Worm (Caenorhabditis elegans) whole organism, mixed stage, embryonic: ENCODE data around the gene tbx-43.
A peak's percentile ranks its signal among the peaks of the same experiment; 100 is the strongest.

Experiments used
- bed-3 ChIP-seq: fragments of 200-800 bp; sonication (Bioruptor generic); optimal IDR thresholded peaks from 3 replicates; lab custom pipeline; 2018; ENCODE audit warnings: mild to moderate bottlenecking, missing genetic modification characterization, moderate library complexity, missing compliant biosample characterization
- blmp-1 ChIP-seq: fragments of 150-350 bp; optimal IDR thresholded peaks from 2 replicates; lab custom pipeline; 2014; ENCODE audit warnings: missing biosample characterization, missing genetic modification characterization
- ceh-39 ChIP-seq: fragments of 150-350 bp; optimal IDR thresholded peaks from 2 replicates; lab custom pipeline; 2014; ENCODE audit warnings: missing biosample characterization, missing genetic modification characterization
- ceh-43 ChIP-seq: fragments of 200-800 bp; sonication (Bioruptor generic); optimal IDR thresholded peaks from 2 replicates; lab custom pipeline; 2018; ENCODE audit warnings: mild to moderate bottlenecking, missing genetic modification characterization, moderate library complexity, missing compliant biosample characterization
- ceh-83 ChIP-seq: fragments of 200-800 bp; sonication (Bioruptor generic); optimal IDR thresholded peaks from 2 replicates; lab custom pipeline; 2018; ENCODE audit warnings: mild to moderate bottlenecking, missing genetic modification characterization, missing compliant biosample characterization
- ces-1 ChIP-seq: fragments of 150-350 bp; optimal IDR thresholded peaks from 2 replicates; lab custom pipeline; 2014; ENCODE audit warnings: missing biosample characterization, missing genetic modification reagents, missing genetic modification characterization
- cnd-1 ChIP-seq: fragments of 200-800 bp; sonication (Bioruptor generic); optimal IDR thresholded peaks from 2 replicates; lab custom pipeline; 2018; ENCODE audit warnings: mild to moderate bottlenecking, missing genetic modification characterization, missing compliant biosample characterization
- elt-1 ChIP-seq: sonication (generic microtip); optimal IDR thresholded peaks from 2 replicates; lab custom pipeline; 2017; ENCODE audit warnings: missing genetic modification characterization, mild to moderate bottlenecking, missing compliant biosample characterization, antibody characterized with exemption, moderate library complexity, borderline replicate concordance; ENCODE audit not compliant: insufficient read depth
- elt-3 ChIP-seq: fragments of 150-350 bp; optimal IDR thresholded peaks from 2 replicates; lab custom pipeline; 2014; ENCODE audit warnings: missing biosample characterization, missing genetic modification characterization
- flh-1 ChIP-seq: fragments of 200-800 bp; sonication (Bioruptor generic); optimal IDR thresholded peaks from 2 replicates; lab custom pipeline; 2018; ENCODE audit warnings: mild to moderate bottlenecking, missing genetic modification characterization, moderate library complexity, missing compliant biosample characterization
- ham-2 ChIP-seq: fragments of 200-800 bp; sonication (Bioruptor generic); optimal IDR thresholded peaks from 2 replicates; lab custom pipeline; 2018; ENCODE audit warnings: mild to moderate bottlenecking, missing genetic modification characterization, missing compliant biosample characterization
- hlh-1 ChIP-seq: fragments of 150-350 bp; optimal IDR thresholded peaks from 2 replicates; lab custom pipeline; 2014; ENCODE audit warnings: missing biosample characterization, missing genetic modification reagents, missing genetic modification characterization
- lin-13 ChIP-seq: fragments of 150-350 bp; optimal IDR thresholded peaks from 2 replicates; lab custom pipeline; 2014; ENCODE audit warnings: missing biosample characterization, missing genetic modification characterization
- lin-32 ChIP-seq: fragments of 200-800 bp; sonication (Bioruptor generic); optimal IDR thresholded peaks from 2 replicates; lab custom pipeline; 2018; ENCODE audit warnings: mild to moderate bottlenecking, missing genetic modification characterization, missing compliant biosample characterization
- lsy-2 ChIP-seq: fragments of 150-350 bp; optimal IDR thresholded peaks from 2 replicates; lab custom pipeline; 2014; ENCODE audit warnings: missing biosample characterization, missing genetic modification characterization
- nhr-12 ChIP-seq: fragments of 150-350 bp; optimal IDR thresholded peaks from 2 replicates; lab custom pipeline; 2014; ENCODE audit warnings: missing biosample characterization, missing genetic modification characterization
- nhr-2 ChIP-seq: fragments of 150-350 bp; optimal IDR thresholded peaks from 2 replicates; lab custom pipeline; 2014; ENCODE audit warnings: missing biosample characterization, missing genetic modification characterization
- nhr-237 ChIP-seq: fragments of 150-350 bp; optimal IDR thresholded peaks from 2 replicates; lab custom pipeline; 2014; ENCODE audit warnings: missing biosample characterization, missing genetic modification characterization
- nhr-28 ChIP-seq: fragments of 150-350 bp; optimal IDR thresholded peaks from 2 replicates; lab custom pipeline; 2014; ENCODE audit warnings: missing biosample characterization, missing genetic modification characterization
- nhr-76 ChIP-seq: sonication (generic microtip); optimal IDR thresholded peaks from 2 replicates; lab custom pipeline; 2017; ENCODE audit warnings: missing biosample characterization, missing genetic modification characterization
- pha-4 ChIP-seq: fragments of 150-350 bp; optimal IDR thresholded peaks from 2 replicates; lab custom pipeline; 2018; ENCODE audit warnings: missing biosample characterization, missing genetic modification reagents, missing genetic modification characterization
- snpc-4 ChIP-seq: fragments of 150-350 bp; optimal IDR thresholded peaks from 2 replicates; lab custom pipeline; 2014; ENCODE audit warnings: missing biosample characterization, missing genetic modification characterization
- sptf-1 ChIP-seq: sonication (generic microtip); optimal IDR thresholded peaks from 2 replicates; lab custom pipeline; 2017; ENCODE audit warnings: mild to moderate bottlenecking, missing genetic modification characterization, moderate library complexity, missing compliant biosample characterization
- tbx-8 ChIP-seq: fragments of 200-800 bp; sonication (Bioruptor generic); optimal IDR thresholded peaks from 2 replicates; lab custom pipeline; 2018; ENCODE audit warnings: mild to moderate bottlenecking, missing genetic modification characterization, moderate library complexity, missing compliant biosample characterization
- unc-120 ChIP-seq: sonication (generic microtip); optimal IDR thresholded peaks from 2 replicates; lab custom pipeline; 2017; ENCODE audit warnings: missing genetic modification characterization, missing compliant biosample characterization; ENCODE audit not compliant: poor library complexity, severe bottlenecking
- zip-8 ChIP-seq: fragments of 150-350 bp; optimal IDR thresholded peaks from 2 replicates; lab custom pipeline; 2014; ENCODE audit warnings: missing biosample characterization, missing genetic modification characterization
- ztf-11 ChIP-seq: fragments of 150-350 bp; optimal IDR thresholded peaks from 2 replicates; lab custom pipeline; 2014; ENCODE audit warnings: missing biosample characterization, missing genetic modification characterization

The tbx-43 gene

ce11 chrIII:1769993-1770392 lies at the start of gene tbx-43:
TSS of gene tbx-43 (minus strand) at chrIII:1770093.
- no peak for TF ChIP-seq pha-4
- TF ChIP-seq sptf-1 (tag; lab: Kevin White, UChicago) = no peak
- no peak for TF ChIP-seq nhr-28
- no peak for TF ChIP-seq hlh-1 (tag; lab: Kevin White, UChicago)
- TF ChIP-seq cnd-1 (tag; lab: Kevin White, UChicago) = no peak
- no peak for TF ChIP-seq lin-13
- TF ChIP-seq ceh-83 (GFP tag; lab: Kevin White, UChicago) = no peak
- no peak for TF ChIP-seq nhr-237
- no peak for TF ChIP-seq bed-3 (GFP tag; lab: Kevin White, UChicago)
- no peak for TF ChIP-seq ceh-43
- TF ChIP-seq blmp-1 (tag; lab: Kevin White, UChicago) = no peak
- TF ChIP-seq nhr-12 (tag; lab: Kevin White, UChicago) = no peak
- TF ChIP-seq unc-120 (tag; lab: Kevin White, UChicago) = no peak
- no peak for TF ChIP-seq nhr-2
- TF ChIP-seq snpc-4 (tag; lab: Kevin White, UChicago) = no peak

ce11 chrIII:1819049-1819597 lies 49.2 kb upstream of the tbx-43 start:
- TF ChIP-seq hlh-1 (tag; lab: Kevin White, UChicago) (no peak), ces-1 (GFP tag; lab: Kevin White, UChicago) (peak; percentile 3), sptf-1 (tag; lab: Kevin White, UChicago) (peak; percentile 19), unc-120 (tag; lab: Kevin White, UChicago) (peak; percentile 8), elt-3 (tag; lab: Kevin White, UChicago) (no peak)
- TF ChIP-seq, all 35 proteins: peak for 3

ce11 chrIII:1818001-1818655 lies 48.2 kb upstream of the tbx-43 start, which contains the start of gene clp-4:
TSS of gene clp-4 (minus strand) at chrIII:1818323.
- TF ChIP-seq nhr-12 (tag; lab: Kevin White, UChicago) (no peak), tbx-8 (no peak), elt-1 (tag; lab: Kevin White, UChicago) (peak; percentile 85), nhr-2 (no peak), lin-32 (no peak), ces-1 (GFP tag; lab: Kevin White, UChicago) (no peak), nhr-76 (no peak), bed-3 (GFP tag; lab: Kevin White, UChicago) (no peak), lsy-2 (tag; lab: Kevin White, UChicago) (peak; percentile 19), nhr-237 (no peak), pha-4 (no peak)

- TF ChIP-seq ham-2 (GFP tag; lab: Kevin White, UChicago) (no peak), lin-13 (no peak), flh-1 (no peak), nhr-12 (tag; lab: Kevin White, UChicago) (no peak), cnd-1 (tag; lab: Kevin White, UChicago) (no peak), ceh-83 (GFP tag; lab: Kevin White, UChicago) (no peak), tbx-8 (no peak), hlh-1 (tag; lab: Kevin White, UChicago) (no peak), ztf-11 (tag; lab: Kevin White, UChicago) (no peak), bed-3 (GFP tag; lab: Kevin White, UChicago) (no peak), zip-8 (no peak), ceh-43 (no peak), pha-4 (no peak)
These were observed 44.4 kb upstream of the tbx-43 start for ce11 chrIII:1814285-1814684.

ce11 chrIII:1807297-1807935 lies 37.5 kb upstream of the tbx-43 start:
- TF ChIP-seq ceh-39 = peak; percentile 6

ce11 chrIII:1806183-1806798 lies 36.4 kb upstream of the tbx-43 start:
- no peak for TF ChIP-seq ceh-83 (GFP tag; lab: Kevin White, UChicago)
